Worm (Caenorhabditis elegans) whole organism, L4 larva: ENCODE data around the gene B0304.2.

Experiments
- dve-1 ChIP-seq: sonication (generic microtip); optimal IDR thresholded peaks from 2 replicates; lab custom pipeline; 2017; ENCODE audit warnings: antibody characterized with exemption, mild to moderate bottlenecking, missing genetic modification characterization, missing compliant biosample characterization; ENCODE audit not compliant: insufficient read depth
- lin-39 ChIP-seq: fragments of 150-350 bp; optimal IDR thresholded peaks from 2 replicates; lab custom pipeline; 2014; ENCODE audit warnings: missing biosample characterization, missing genetic modification reagents, missing genetic modification characterization
- mdl-1 ChIP-seq, 2 experiments: fragments of 150-350 bp in 1 of 2; sonication (generic microtip) in 1 of 2; optimal IDR thresholded peaks; 2 replicates each; lab custom pipeline; 2014 to 2017; ENCODE audit warnings: missing biosample characterization in 2 of 2, missing genetic modification characterization in 2 of 2
- nhr-25 ChIP-seq: sonication (generic microtip); optimal IDR thresholded peaks from 2 replicates; lab custom pipeline; 2017; ENCODE audit warnings: missing genetic modification characterization, mild to moderate bottlenecking, missing compliant biosample characterization, antibody characterized with exemption, moderate library complexity, borderline replicate concordance; ENCODE audit not compliant: insufficient read depth
- nhr-28 ChIP-seq: fragments of 150-350 bp; optimal IDR thresholded peaks from 2 replicates; lab custom pipeline; 2014; ENCODE audit warnings: missing biosample characterization, missing genetic modification characterization
- pha-4 ChIP-seq, 2 experiments: fragments of 150-350 bp in 1 of 2; fragments of 200-800 bp in 1 of 2; sonication (Bioruptor generic) in 1 of 2; IDR thresholded peaks in 1 of 2; optimal IDR thresholded peaks in 1 of 2; 2 replicates each; pipeline versions ENCODE4 v1.3.6 to Lab custom; 2014 to 2022; ENCODE audit warnings: missing genetic modification characterization in 2 of 2, missing genetic modification reagents in 2 of 2, missing biosample characterization in 1 of 2, missing compliant biosample characterization in 1 of 2
- php-3 ChIP-seq: fragments of 200-800 bp; sonication (Bioruptor generic); IDR thresholded peaks from 2 replicates; pipeline ENCODE4 v1.3.6; 2022; ENCODE audit warnings: missing genetic modification reagents, missing genetic modification characterization, missing compliant biosample characterization

DNA sequence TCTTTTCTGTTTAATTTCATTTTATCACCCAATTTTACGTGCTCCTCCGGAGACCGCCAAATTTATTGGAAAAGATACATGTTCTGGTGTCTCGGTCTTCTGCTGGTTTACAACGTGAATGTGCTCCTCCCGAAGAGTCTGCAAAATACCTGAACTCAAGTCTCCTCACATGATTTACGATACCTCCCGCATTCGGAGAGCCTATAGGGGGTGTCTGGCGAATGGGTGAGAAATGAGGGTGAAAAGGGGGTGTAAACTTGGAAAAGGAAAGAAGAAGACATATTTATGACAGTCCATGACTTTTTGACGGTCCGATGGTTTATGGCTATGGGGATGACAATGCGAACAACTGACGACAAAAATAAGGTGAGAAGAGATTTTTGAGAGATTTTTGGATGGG is 7.1 kb upstream of the B0304.2 start:
- TF ChIP-seq nhr-25 (tag; lab: Kevin White, UChicago), result no peak
- TF ChIP-seq mdl-1 (tag; optimal IDR thresholded peaks at IDR 0.05; lab: Kevin White, UChicago), result no peak
- TF ChIP-seq nhr-28 (tag; lab: Kevin White, UChicago), result no peak
- no peak for TF ChIP-seq php-3
- TF ChIP-seq dve-1, result no peak
- no peak for TF ChIP-seq pha-4 (GFP tag; IDR thresholded peaks at IDR 0.05; lab: Robert Waterston, UW)
- no peak for TF ChIP-seq pha-4 (tag; optimal IDR thresholded peaks at IDR 0.05; lab: Kevin White, UChicago)
- TF ChIP-seq lin-39, result no peak
